Fruit fly (Drosophila melanogaster) S2 (cell line): Measurements from ENCODE around the gene CG8565.

ENCODE experiments used
- CG8478 ChIP-seq: fragments of >200 bp; optimal IDR thresholded peaks from 2 replicates; lab custom pipeline; 2018
- CTCF ChIP-seq, 2 experiments: fragments of >200 bp; optimal IDR thresholded peaks; 2 replicates each; lab custom pipeline; 2018

dm6 chrX:15868781-15869180, 31.2 kb downstream of the CG8565 start:
- no peak for TF ChIP-seq CG8478
- TF ChIP-seq CTCF (optimal IDR thresholded peaks at IDR 0.05; lab: Kevin White, UChicago), result no peak
